Worm (Caenorhabditis elegans) whole organism, mixed stage, embryonic: ENCODE data around the gene C25A6.1.

Experiments used
- bed-3 ChIP-seq: fragments of 200-800 bp; sonication (Bioruptor generic); optimal IDR thresholded peaks from 3 replicates; lab custom pipeline; 2018; ENCODE audit warnings: mild to moderate bottlenecking, missing genetic modification characterization, moderate library complexity, missing compliant biosample characterization
- blmp-1 ChIP-seq: fragments of 150-350 bp; optimal IDR thresholded peaks from 2 replicates; lab custom pipeline; 2014; ENCODE audit warnings: missing biosample characterization, missing genetic modification characterization
- ceh-39 ChIP-seq: fragments of 150-350 bp; optimal IDR thresholded peaks from 2 replicates; lab custom pipeline; 2014; ENCODE audit warnings: missing biosample characterization, missing genetic modification characterization
- ceh-43 ChIP-seq: fragments of 200-800 bp; sonication (Bioruptor generic); optimal IDR thresholded peaks from 2 replicates; lab custom pipeline; 2018; ENCODE audit warnings: mild to moderate bottlenecking, missing genetic modification characterization, moderate library complexity, missing compliant biosample characterization
- ces-1 ChIP-seq: fragments of 150-350 bp; optimal IDR thresholded peaks from 2 replicates; lab custom pipeline; 2014; ENCODE audit warnings: missing biosample characterization, missing genetic modification reagents, missing genetic modification characterization
- cnd-1 ChIP-seq: fragments of 200-800 bp; sonication (Bioruptor generic); optimal IDR thresholded peaks from 2 replicates; lab custom pipeline; 2018; ENCODE audit warnings: mild to moderate bottlenecking, missing genetic modification characterization, missing compliant biosample characterization
- drap-1 ChIP-seq: fragments of 200-800 bp; sonication (Bioruptor generic); optimal IDR thresholded peaks from 3 replicates; lab custom pipeline; 2018; ENCODE audit warnings: mild to moderate bottlenecking, missing genetic modification characterization, missing compliant biosample characterization
- elt-1 ChIP-seq: sonication (generic microtip); optimal IDR thresholded peaks from 2 replicates; lab custom pipeline; 2017; ENCODE audit warnings: missing genetic modification characterization, mild to moderate bottlenecking, missing compliant biosample characterization, antibody characterized with exemption, moderate library complexity, borderline replicate concordance; ENCODE audit not compliant: insufficient read depth
- elt-3 ChIP-seq: fragments of 150-350 bp; optimal IDR thresholded peaks from 2 replicates; lab custom pipeline; 2014; ENCODE audit warnings: missing biosample characterization, missing genetic modification characterization
- flh-1 ChIP-seq: fragments of 200-800 bp; sonication (Bioruptor generic); optimal IDR thresholded peaks from 2 replicates; lab custom pipeline; 2018; ENCODE audit warnings: mild to moderate bottlenecking, missing genetic modification characterization, moderate library complexity, missing compliant biosample characterization
- ham-2 ChIP-seq: fragments of 200-800 bp; sonication (Bioruptor generic); optimal IDR thresholded peaks from 2 replicates; lab custom pipeline; 2018; ENCODE audit warnings: mild to moderate bottlenecking, missing genetic modification characterization, missing compliant biosample characterization
- hlh-1 ChIP-seq: fragments of 150-350 bp; optimal IDR thresholded peaks from 2 replicates; lab custom pipeline; 2014; ENCODE audit warnings: missing biosample characterization, missing genetic modification reagents, missing genetic modification characterization
- lin-32 ChIP-seq: fragments of 200-800 bp; sonication (Bioruptor generic); optimal IDR thresholded peaks from 2 replicates; lab custom pipeline; 2018; ENCODE audit warnings: mild to moderate bottlenecking, missing genetic modification characterization, missing compliant biosample characterization
- lsy-2 ChIP-seq: fragments of 150-350 bp; optimal IDR thresholded peaks from 2 replicates; lab custom pipeline; 2014; ENCODE audit warnings: missing biosample characterization, missing genetic modification characterization
- mab-5 ChIP-seq: fragments of 150-350 bp; optimal IDR thresholded peaks from 2 replicates; lab custom pipeline; 2014; ENCODE audit warnings: missing biosample characterization, missing genetic modification characterization
- mep-1 ChIP-seq: fragments of 150-350 bp; optimal IDR thresholded peaks from 2 replicates; lab custom pipeline; 2017; ENCODE audit warnings: missing biosample characterization, missing genetic modification reagents, missing genetic modification characterization, inconsistent platforms
- mls-2 ChIP-seq: sonication (generic microtip); optimal IDR thresholded peaks from 2 replicates; lab custom pipeline; 2016; ENCODE audit warnings: mild to moderate bottlenecking, missing genetic modification characterization, moderate library complexity, missing compliant biosample characterization
- nhr-2 ChIP-seq: fragments of 150-350 bp; optimal IDR thresholded peaks from 2 replicates; lab custom pipeline; 2014; ENCODE audit warnings: missing biosample characterization, missing genetic modification characterization
- nhr-28 ChIP-seq: fragments of 150-350 bp; optimal IDR thresholded peaks from 2 replicates; lab custom pipeline; 2014; ENCODE audit warnings: missing biosample characterization, missing genetic modification characterization
- nhr-76 ChIP-seq: sonication (generic microtip); optimal IDR thresholded peaks from 2 replicates; lab custom pipeline; 2017; ENCODE audit warnings: missing biosample characterization, missing genetic modification characterization
- pha-4 ChIP-seq: fragments of 150-350 bp; optimal IDR thresholded peaks from 2 replicates; lab custom pipeline; 2018; ENCODE audit warnings: missing biosample characterization, missing genetic modification reagents, missing genetic modification characterization
- sem-2 ChIP-seq: fragments of 200-800 bp; sonication (Bioruptor generic); optimal IDR thresholded peaks from 2 replicates; lab custom pipeline; 2018; ENCODE audit warnings: mild to moderate bottlenecking, missing genetic modification characterization, missing compliant biosample characterization
- snpc-4 ChIP-seq: fragments of 150-350 bp; optimal IDR thresholded peaks from 2 replicates; lab custom pipeline; 2014; ENCODE audit warnings: missing biosample characterization, missing genetic modification characterization
- tbx-8 ChIP-seq: fragments of 200-800 bp; sonication (Bioruptor generic); optimal IDR thresholded peaks from 2 replicates; lab custom pipeline; 2018; ENCODE audit warnings: mild to moderate bottlenecking, missing genetic modification characterization, moderate library complexity, missing compliant biosample characterization
- unc-39 ChIP-seq: fragments of 150-350 bp; optimal IDR thresholded peaks from 2 replicates; lab custom pipeline; 2014; ENCODE audit warnings: missing biosample characterization, missing genetic modification characterization
- unc-62 ChIP-seq: fragments of 150-350 bp; optimal IDR thresholded peaks from 2 replicates; lab custom pipeline; 2014; ENCODE audit warnings: missing biosample characterization, missing genetic modification reagents, missing genetic modification characterization
- zip-8 ChIP-seq: fragments of 150-350 bp; optimal IDR thresholded peaks from 2 replicates; lab custom pipeline; 2014; ENCODE audit warnings: missing biosample characterization, missing genetic modification characterization
- ztf-11 ChIP-seq: fragments of 150-350 bp; optimal IDR thresholded peaks from 2 replicates; lab custom pipeline; 2014; ENCODE audit warnings: missing biosample characterization, missing genetic modification characterization

The C25A6.1 gene

ce11 chrV:5408921-5409320, 598 bp downstream of the C25A6.1 start:
- TF ChIP-seq lsy-2, result no peak
- TF ChIP-seq ceh-39, result no peak
- TF ChIP-seq unc-62 (GFP tag; lab: Kevin White, UChicago), result peak; percentile 88
- TF ChIP-seq ham-2 (GFP tag; lab: Kevin White, UChicago), result no peak
- TF ChIP-seq zip-8 (tag; lab: Kevin White, UChicago), result no peak
- TF ChIP-seq, all 35 proteins: peak for 1

DNA sequence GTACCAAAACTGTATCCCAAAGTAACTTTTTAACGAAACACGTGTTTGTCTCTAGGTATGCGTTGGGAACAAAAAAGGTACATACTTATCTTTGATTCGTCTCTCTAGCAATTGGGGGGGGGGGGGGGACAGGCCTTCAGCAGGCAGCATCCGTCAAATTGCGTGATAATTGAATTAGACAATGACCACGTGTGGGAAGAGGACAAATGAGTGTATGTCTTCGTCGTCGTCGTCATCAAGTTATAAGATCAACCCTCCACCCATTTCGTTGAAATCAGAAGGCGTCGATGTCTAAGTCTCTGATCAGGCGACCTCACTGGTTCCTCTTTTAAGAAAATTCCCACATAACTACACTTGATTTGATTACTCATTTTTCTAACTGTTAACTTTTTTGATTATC, 2.4 kb downstream of the C25A6.1 start, which contains the start of gene F08F3.4:
TSS of gene F08F3.4 (plus strand) at position 277 of the 400 bp plus-strand sequence.
- TF ChIP-seq snpc-4, result no peak

DNA sequence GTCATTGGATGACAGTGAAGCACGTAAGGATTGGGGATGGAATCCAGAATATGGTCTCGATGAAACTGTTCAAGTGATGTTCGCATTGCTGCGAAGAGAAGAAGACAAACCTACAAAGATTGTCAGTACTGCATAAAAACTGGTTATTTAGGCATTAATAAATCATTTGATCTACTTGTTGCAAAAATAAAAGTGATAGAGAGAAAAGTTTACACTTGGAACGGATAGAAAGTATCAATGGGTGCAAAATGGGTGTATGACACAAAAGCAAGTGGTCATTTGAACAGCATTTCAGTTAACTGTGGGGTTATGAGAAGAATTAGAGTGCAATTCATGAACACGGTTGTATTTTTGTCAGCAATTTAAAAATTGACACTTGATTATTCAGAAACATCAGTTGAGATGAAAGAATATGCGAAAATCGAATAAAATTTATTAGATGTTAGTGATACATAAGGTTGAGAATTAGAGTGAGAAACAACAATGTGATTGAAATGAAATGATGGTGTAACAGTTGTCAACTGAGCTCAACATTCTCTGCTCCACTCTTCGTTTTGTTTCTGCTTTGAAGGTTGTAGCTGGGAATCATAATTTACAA, 4.6 kb downstream of the C25A6.1 start, which contains the start of gene F08F3.10:
TSS of gene F08F3.10 (plus strand) at position 548 of the 598 bp plus-strand sequence.
- TF ChIP-seq bed-3 (GFP tag; lab: Kevin White, UChicago) (no peak), hlh-1 (tag; lab: Kevin White, UChicago) (peak; percentile 34), mep-1 (tag; lab: Kevin White, UChicago) (no peak)

DNA sequence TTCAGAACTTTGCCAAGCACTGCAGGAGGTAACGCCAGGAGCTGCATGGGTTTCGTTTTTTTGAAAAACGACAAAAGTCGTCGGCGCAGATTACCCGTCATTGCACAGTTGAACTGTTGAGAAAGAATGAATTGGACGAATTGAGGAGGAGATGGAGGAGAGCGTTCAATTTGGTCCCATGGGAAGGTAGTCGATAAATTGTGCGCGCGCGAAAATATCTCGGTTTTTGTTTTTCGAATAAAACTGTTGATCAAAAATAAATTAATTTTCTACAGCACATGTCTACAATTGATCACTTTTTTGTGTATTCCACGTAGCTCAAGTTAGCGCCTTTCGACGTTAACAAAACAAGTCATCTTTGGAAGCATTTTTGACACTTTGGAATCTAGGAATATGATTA, 11.6 kb downstream of the C25A6.1 start, which contains the start of gene F08F3.6:
TSS of gene F08F3.6 (minus strand) at position 153 of the 400 bp plus-strand sequence.
- TF ChIP-seq nhr-28 (tag; lab: Kevin White, UChicago), result no peak
- no peak for TF ChIP-seq drap-1 (GFP tag; lab: Kevin White, UChicago)
- TF ChIP-seq ceh-43 (GFP tag; lab: Kevin White, UChicago), result no peak
- no peak for TF ChIP-seq elt-1 (tag; lab: Kevin White, UChicago)
- TF ChIP-seq flh-1 (GFP tag; lab: Kevin White, UChicago), result no peak
- TF ChIP-seq mep-1 (tag; lab: Kevin White, UChicago), result no peak
- no peak for TF ChIP-seq tbx-8 (GFP tag; lab: Kevin White, UChicago)
- TF ChIP-seq sem-2, result no peak
- TF ChIP-seq pha-4 (tag; lab: Kevin White, UChicago), result no peak
- TF ChIP-seq mls-2 (tag; lab: Kevin White, UChicago), result no peak
- TF ChIP-seq unc-62 (GFP tag; lab: Kevin White, UChicago), result no peak
- TF ChIP-seq nhr-76 (tag; lab: Kevin White, UChicago), result no peak
- TF ChIP-seq blmp-1 (tag; lab: Kevin White, UChicago), result no peak

DNA sequence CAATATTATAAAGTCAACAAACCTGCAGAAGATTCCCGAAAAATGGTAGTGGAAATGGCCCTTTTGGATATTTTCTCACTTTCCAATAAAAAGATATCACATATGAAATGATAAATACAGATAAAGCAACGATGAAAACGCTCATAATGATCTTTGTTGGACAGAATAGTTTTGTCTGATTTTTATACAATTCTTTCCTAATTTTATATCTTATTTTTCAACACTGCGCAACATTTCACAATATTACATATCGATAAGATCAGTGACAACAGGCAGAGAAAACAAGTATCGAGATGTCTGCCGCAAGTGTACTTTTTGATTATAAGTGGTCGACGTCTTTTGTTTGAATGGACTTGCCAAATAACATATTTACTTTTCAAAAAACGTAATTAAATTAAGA, 14.8 kb downstream of the C25A6.1 start, which contains the start of gene cyp-14A5:
TSS of gene cyp-14A5 (minus strand) at position 163 of the 400 bp plus-strand sequence.
- TF ChIP-seq elt-1 (tag; lab: Kevin White, UChicago) (peak; percentile 2), zip-8 (tag; lab: Kevin White, UChicago) (no peak)

ce11 chrV:5425008-5425407, 16.7 kb downstream of the C25A6.1 start:
- peak; percentile 81 for TF ChIP-seq elt-1 (tag; lab: Kevin White, UChicago)
- no peak for TF ChIP-seq lin-32

ce11 chrV:5426337-5426736, 18.0 kb downstream of the C25A6.1 start:
- TF ChIP-seq nhr-2 (tag; lab: Kevin White, UChicago) (no peak), zip-8 (tag; lab: Kevin White, UChicago) (no peak), mab-5 (tag; lab: Kevin White, UChicago) (no peak), ceh-43 (GFP tag; lab: Kevin White, UChicago) (no peak), elt-3 (tag; lab: Kevin White, UChicago) (no peak)

DNA sequence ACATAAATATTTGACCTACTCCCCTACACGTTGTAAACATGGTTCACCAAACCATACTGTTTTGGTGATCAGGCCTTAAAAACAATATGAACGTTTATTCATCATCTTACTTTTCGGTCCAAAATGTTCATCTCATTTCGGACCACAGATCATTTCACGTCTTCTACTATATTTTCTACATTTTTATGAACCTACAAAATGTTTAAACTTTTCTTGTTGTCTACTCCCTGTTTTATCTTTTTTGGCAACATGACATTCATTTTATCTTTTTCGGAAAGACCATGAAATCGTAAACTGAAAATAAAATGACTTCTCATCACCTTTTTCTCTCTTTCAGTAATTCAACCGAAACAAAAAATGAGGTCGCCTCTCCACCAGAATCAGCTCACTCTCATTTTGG, 19.5 kb downstream of the C25A6.1 start, which contains the start of gene rhr-1:
TSS of gene rhr-1 (plus strand) at position 301 of the 400 bp plus-strand sequence.
- TF ChIP-seq elt-3 (tag; lab: Kevin White, UChicago) (no peak), nhr-76 (tag; lab: Kevin White, UChicago) (no peak), bed-3 (GFP tag; lab: Kevin White, UChicago) (no peak), blmp-1 (tag; lab: Kevin White, UChicago) (no peak), ztf-11 (no peak), cnd-1 (tag; lab: Kevin White, UChicago) (no peak), nhr-28 (tag; lab: Kevin White, UChicago) (no peak), ces-1 (GFP tag; lab: Kevin White, UChicago) (no peak), mls-2 (tag; lab: Kevin White, UChicago) (no peak), nhr-2 (tag; lab: Kevin White, UChicago) (no peak), unc-62 (GFP tag; lab: Kevin White, UChicago) (no peak), sem-2 (no peak), unc-39 (tag; lab: Kevin White, UChicago) (no peak), mep-1 (tag; lab: Kevin White, UChicago) (no peak)
- TF ChIP-seq, all 35 proteins: peak for 0
